Fruit fly (Drosophila melanogaster) whole organism, embryonic: ENCODE data around the gene ND-MNLL.
A peak's percentile ranks its signal among the peaks of the same experiment; 100 is the strongest.

Experiments
- Abd-B ChIP-seq: fragments of 200-800 bp; sonication (Bioruptor generic); optimal IDR thresholded peaks from 2 replicates; lab custom pipeline; 2018; ENCODE audit warnings: missing biosample characterization, mild to moderate bottlenecking, missing genetic modification characterization, moderate library complexity
- CG10274 ChIP-seq: fragments of 200-800 bp; sonication (Bioruptor generic); optimal IDR thresholded peaks from 3 replicates; lab custom pipeline; 2017; ENCODE audit warnings: missing biosample characterization, mild to moderate bottlenecking, missing genetic modification characterization
- CG12071 ChIP-seq: fragments of 200-800 bp; sonication (Bioruptor generic); optimal IDR thresholded peaks from 3 replicates; lab custom pipeline; 2018; ENCODE audit warnings: missing biosample characterization, mild to moderate bottlenecking, missing genetic modification characterization
- CG1233 ChIP-seq: fragments of 200-800 bp; sonication (Bioruptor generic); optimal IDR thresholded peaks from 4 replicates; lab custom pipeline; 2018; ENCODE audit warnings: missing biosample characterization, mild to moderate bottlenecking, missing genetic modification characterization
- CG12659 ChIP-seq: fragments of 200-800 bp; sonication (Bioruptor generic); optimal IDR thresholded peaks from 3 replicates; lab custom pipeline; 2017; ENCODE audit warnings: mild to moderate bottlenecking, missing biosample characterization, missing genetic modification reagents, missing genetic modification characterization
- CG12769 ChIP-seq: fragments of 200-800 bp; sonication (Bioruptor generic); optimal IDR thresholded peaks from 2 replicates; lab custom pipeline; 2019; ENCODE audit warnings: missing biosample characterization, mild to moderate bottlenecking, missing genetic modification characterization, moderate library complexity
- CG14965 ChIP-seq: fragments of 200-800 bp; sonication (Bioruptor generic); optimal IDR thresholded peaks from 2 replicates; lab custom pipeline; 2016; ENCODE audit warnings: missing biosample characterization, missing genetic modification characterization, borderline replicate concordance
- CG15269 ChIP-seq: fragments of 200-800 bp; sonication (Bioruptor generic); optimal IDR thresholded peaks from 2 replicates; lab custom pipeline; 2018; ENCODE audit warnings: missing biosample characterization, mild to moderate bottlenecking, missing genetic modification characterization, moderate library complexity
- CG1602 ChIP-seq: fragments of 200-800 bp; sonication (Bioruptor generic); optimal IDR thresholded peaks from 3 replicates; lab custom pipeline; 2016; ENCODE audit warnings: missing biosample characterization, missing genetic modification characterization
- CG16815 ChIP-seq: fragments of 200-800 bp; sonication (Bioruptor generic); optimal IDR thresholded peaks from 3 replicates; lab custom pipeline; 2017; ENCODE audit warnings: missing biosample characterization, mild to moderate bottlenecking, missing genetic modification characterization
- CG17328 ChIP-seq: fragments of 200-800 bp; sonication (Bioruptor generic); IDR thresholded peaks from 2 replicates; pipeline ENCODE4 v1.3.6; 2022; ENCODE audit warnings: missing biosample characterization, missing genetic modification characterization
- CG17802 ChIP-seq: fragments of 200-800 bp; sonication (Bioruptor generic); optimal IDR thresholded peaks from 2 replicates; lab custom pipeline; 2018; ENCODE audit warnings: missing biosample characterization, mild to moderate bottlenecking, missing genetic modification characterization, moderate library complexity
- CG18011 ChIP-seq: fragments of 200-800 bp; sonication (Bioruptor generic); optimal IDR thresholded peaks from 2 replicates; lab custom pipeline; 2017; ENCODE audit warnings: missing biosample characterization, missing genetic modification characterization, mild to moderate bottlenecking, moderate library complexity, missing genotype
- CG18262 ChIP-seq: fragments of 200-800 bp; optimal IDR thresholded peaks from 3 replicates; lab custom pipeline; 2019; ENCODE audit warnings: missing biosample characterization, mild to moderate bottlenecking, missing genetic modification characterization, moderate library complexity
- CG2120 ChIP-seq: fragments of 200-800 bp; sonication (Bioruptor generic); optimal IDR thresholded peaks from 3 replicates; lab custom pipeline; 2016; ENCODE audit warnings: missing biosample characterization, missing genetic modification characterization
- CG2199 ChIP-seq: fragments of 200-800 bp; sonication (Bioruptor generic); IDR thresholded peaks from 3 replicates; pipeline ENCODE4 v1.3.6; 2022; ENCODE audit warnings: missing biosample characterization, missing genetic modification characterization
- CG2875 ChIP-seq: fragments of 200-800 bp; sonication (Bioruptor generic); optimal IDR thresholded peaks from 2 replicates; lab custom pipeline; 2017; ENCODE audit warnings: missing biosample characterization, mild to moderate bottlenecking, missing genetic modification characterization, missing genetic modification reagents
- CG5953 ChIP-seq: fragments of 200-800 bp; sonication (Bioruptor generic); IDR thresholded peaks from 2 replicates; pipeline ENCODE4 v1.3.6; 2022; ENCODE audit warnings: missing biosample characterization, missing genetic modification characterization
- CG7271 ChIP-seq: fragments of 200-800 bp; sonication (Bioruptor generic); optimal IDR thresholded peaks from 2 replicates; lab custom pipeline; 2018; ENCODE audit warnings: missing biosample characterization, mild to moderate bottlenecking, missing genetic modification characterization, moderate library complexity
- CG7556 ChIP-seq: fragments of 200-800 bp; sonication (Bioruptor generic); optimal IDR thresholded peaks from 2 replicates; lab custom pipeline; 2017; ENCODE audit warnings: missing biosample characterization, mild to moderate bottlenecking, missing genetic modification characterization
- CG9817 ChIP-seq: fragments of 200-800 bp; sonication (Bioruptor generic); optimal IDR thresholded peaks from 2 replicates; lab custom pipeline; 2018; ENCODE audit warnings: missing biosample characterization, mild to moderate bottlenecking, missing genetic modification characterization, moderate library complexity
- D19A ChIP-seq: fragments of 200-800 bp; optimal IDR thresholded peaks from 3 replicates; lab custom pipeline; 2019; ENCODE audit warnings: missing biosample characterization, mild to moderate bottlenecking, missing genetic modification characterization, moderate library complexity
- Deaf1 ChIP-seq: fragments of 200-800 bp; optimal IDR thresholded peaks from 3 replicates; lab custom pipeline; 2019; ENCODE audit warnings: missing biosample characterization, mild to moderate bottlenecking, missing genetic modification characterization, moderate library complexity
- Dfd ChIP-seq, 2 experiments: fragments of >200 bp; optimal IDR thresholded peaks; 2 replicates each; lab custom pipeline; 2017; ENCODE audit warnings: missing biosample characterization in 2 of 2, missing genetic modification characterization in 2 of 2
- Hr3 ChIP-seq: fragments of 200-800 bp; sonication (Bioruptor generic); optimal IDR thresholded peaks from 3 replicates; lab custom pipeline; 2016; ENCODE audit warnings: missing biosample characterization, missing genetic modification characterization
- Hsf ChIP-seq: fragments of 200-800 bp; sonication (Bioruptor generic); optimal IDR thresholded peaks from 3 replicates; lab custom pipeline; 2016; ENCODE audit warnings: missing biosample characterization, missing genetic modification characterization
- Kr ChIP-seq: fragments of 200-800 bp; sonication (Bioruptor generic); optimal IDR thresholded peaks from 2 replicates; lab custom pipeline; 2017; ENCODE audit warnings: missing biosample characterization, mild to moderate bottlenecking, missing genetic modification characterization
- Lpt ChIP-seq: fragments of >200 bp; optimal IDR thresholded peaks from 2 replicates; lab custom pipeline; 2018; ENCODE audit warnings: missing biosample characterization, missing genetic modification characterization
- Mes4 ChIP-seq: fragments of 200-800 bp; sonication (Bioruptor generic); optimal IDR thresholded peaks from 2 replicates; lab custom pipeline; 2016; ENCODE audit warnings: missing biosample characterization, missing genetic modification characterization
- Myb ChIP-seq: fragments of 200-800 bp; sonication (Bioruptor generic); optimal IDR thresholded peaks from 2 replicates; lab custom pipeline; 2016; ENCODE audit warnings: missing biosample characterization, missing genetic modification characterization
- Rx ChIP-seq: fragments of 200-800 bp; sonication (Bioruptor generic); IDR thresholded peaks from 2 replicates; pipeline ENCODE4 v1.3.6; 2022; ENCODE audit warnings: missing biosample characterization, missing genetic modification characterization
- Sox102F ChIP-seq: fragments of 200-800 bp; sonication (Bioruptor generic); optimal IDR thresholded peaks from 2 replicates; lab custom pipeline; 2018; ENCODE audit warnings: missing biosample characterization, mild to moderate bottlenecking, missing genetic modification characterization, moderate library complexity
- Tbp ChIP-seq: fragments of >200 bp; optimal IDR thresholded peaks from 2 replicates; lab custom pipeline; 2018; ENCODE audit warnings: missing biosample characterization, missing genetic modification characterization
- Usf ChIP-seq: fragments of 200-800 bp; sonication (Bioruptor generic); optimal IDR thresholded peaks from 2 replicates; lab custom pipeline; 2017; ENCODE audit warnings: missing genotype, missing biosample characterization, missing genetic modification characterization
- amos ChIP-seq: fragments of 200-800 bp; sonication (Bioruptor generic); IDR thresholded peaks from 2 replicates; pipeline ENCODE4 v1.3.6; 2022; ENCODE audit warnings: missing biosample characterization, missing genetic modification characterization; ENCODE audit not compliant: partially characterized antibody
- chinmo ChIP-seq: fragments of 200-800 bp; sonication (Bioruptor generic); IDR thresholded peaks from 4 replicates; pipeline ENCODE4 v1.3.6; 2022; ENCODE audit warnings: missing biosample characterization, missing genetic modification characterization; ENCODE audit not compliant: partially characterized antibody
- crp ChIP-seq, 2 experiments: fragments of 200-800 bp; sonication (Bioruptor generic); optimal IDR thresholded peaks; 2 replicates in 1 of 2; 3 replicates in 1 of 2; lab custom pipeline; 2017; ENCODE audit warnings: missing biosample characterization in 2 of 2, missing genetic modification characterization in 2 of 2, mild to moderate bottlenecking in 1 of 2, moderate library complexity in 1 of 2
- disco-r ChIP-seq: fragments of 200-800 bp; sonication (Bioruptor generic); optimal IDR thresholded peaks from 2 replicates; lab custom pipeline; 2016; ENCODE audit warnings: missing biosample characterization, missing genetic modification characterization
- exex ChIP-seq: fragments of 200-800 bp; sonication (Bioruptor generic); optimal IDR thresholded peaks from 4 replicates; lab custom pipeline; 2018; ENCODE audit warnings: missing biosample characterization, mild to moderate bottlenecking, missing genetic modification characterization, moderate library complexity
- gem ChIP-seq: fragments of 200-800 bp; sonication (Bioruptor generic); optimal IDR thresholded peaks from 2 replicates; lab custom pipeline; 2019; ENCODE audit warnings: missing biosample characterization, mild to moderate bottlenecking, missing genetic modification characterization, moderate library complexity
- ham ChIP-seq: fragments of 200-800 bp; sonication (Bioruptor generic); IDR thresholded peaks from 2 replicates; pipeline ENCODE4 v1.3.6; 2022; ENCODE audit warnings: missing biosample characterization, missing genetic modification characterization
- ken ChIP-seq: fragments of 200-800 bp; sonication (Bioruptor generic); IDR thresholded peaks from 3 replicates; pipeline ENCODE4 v1.3.6; 2022; ENCODE audit warnings: missing biosample characterization, missing genetic modification characterization
- klu ChIP-seq: fragments of 200-800 bp; sonication (Bioruptor generic); IDR thresholded peaks from 2 replicates; pipeline ENCODE4 v1.3.6; 2022; ENCODE audit warnings: missing biosample characterization, missing genetic modification characterization
- pfk ChIP-seq: fragments of 200-800 bp; sonication (Bioruptor generic); optimal IDR thresholded peaks from 2 replicates; lab custom pipeline; 2018; ENCODE audit warnings: missing biosample characterization, mild to moderate bottlenecking, missing genetic modification characterization, moderate library complexity
- shn ChIP-seq: fragments of 200-800 bp; sonication (Bioruptor generic); optimal IDR thresholded peaks from 3 replicates; lab custom pipeline; 2016; ENCODE audit warnings: missing biosample characterization, missing genetic modification characterization
- stwl ChIP-seq: fragments of 200-800 bp; sonication (Bioruptor generic); optimal IDR thresholded peaks from 3 replicates; lab custom pipeline; 2018; ENCODE audit warnings: missing biosample characterization, mild to moderate bottlenecking, missing genetic modification characterization, moderate library complexity
- unpg ChIP-seq: fragments of 200-800 bp; sonication (Bioruptor generic); optimal IDR thresholded peaks from 3 replicates; lab custom pipeline; 2018; ENCODE audit warnings: missing biosample characterization, mild to moderate bottlenecking, missing genetic modification characterization, moderate library complexity
- usp ChIP-seq: fragments of >200 bp; optimal IDR thresholded peaks from 2 replicates; lab custom pipeline; 2017; ENCODE audit warnings: missing biosample characterization, missing genetic modification characterization
- wdn ChIP-seq: fragments of 200-800 bp; sonication (Bioruptor generic); IDR thresholded peaks from 2 replicates; pipeline ENCODE4 v1.3.6; 2022; ENCODE audit warnings: missing biosample characterization, missing genetic modification characterization

The ND-MNLL gene

DNA sequence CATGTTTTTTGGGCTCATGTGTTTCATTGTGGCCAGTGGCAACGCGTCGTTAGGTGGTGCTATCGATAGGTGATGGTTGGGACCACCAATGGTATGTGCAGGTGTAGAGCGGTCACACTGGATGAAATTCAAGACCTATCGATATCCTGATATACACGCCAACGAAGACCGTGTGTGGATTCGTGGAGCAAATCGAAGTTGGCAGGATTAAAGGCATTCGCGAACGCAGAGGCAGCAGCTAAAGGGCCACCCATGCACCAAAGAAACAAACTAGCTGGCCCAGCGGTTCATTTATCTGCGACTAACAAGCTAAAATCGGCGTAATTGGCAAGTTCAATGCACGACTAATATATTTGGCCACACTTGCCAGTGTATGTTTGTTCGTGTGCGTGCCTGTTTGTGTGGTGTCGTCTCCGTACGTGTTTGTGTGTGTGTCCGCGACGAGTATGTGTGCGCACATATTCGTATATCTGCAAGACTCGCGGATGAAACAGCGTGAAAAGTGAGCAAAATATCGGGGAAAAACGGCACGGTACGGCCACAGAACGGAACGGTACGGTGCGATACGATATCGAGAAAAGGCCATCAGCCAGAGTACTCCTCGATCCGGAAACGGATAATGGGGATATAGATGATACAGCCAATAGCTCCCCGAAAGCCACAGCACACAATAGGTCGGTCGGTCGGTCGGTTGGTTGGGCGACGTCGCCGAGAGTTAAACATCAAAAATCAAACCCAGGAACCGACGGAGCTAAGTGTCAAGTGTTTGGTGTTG lies 42.4 kb upstream of the ND-MNLL start, which contains the start of gene Ubr3 (continued):
- TF ChIP-seq Hsf (GFP tag; lab: Kevin White, UChicago) (no peak), CG17802 (peak; percentile 50), Mes4 (GFP tag; lab: Kevin White, UChicago) (no peak), CG18011 (GFP tag; lab: Kevin White, UChicago) (no peak), CG1602 (no peak), Myb (GFP tag; lab: Kevin White, UChicago) (peak; percentile 26), chinmo (0 out of 4 replicates have a peak, but pooled peaks have one; percentile 30), stwl (peak; percentile 68), Rx (GFP tag; lab: Robert Waterston, UW) (0 out of 2 replicates have a peak, but pooled peaks have one; percentile 11), CG10274 (GFP tag; lab: Kevin White, UChicago) (no peak), klu (no peak), ham (no peak), CG12769 (peak; percentile 43), unpg (GFP tag; lab: Kevin White, UChicago) (no peak), CG9817 (tag; lab: Kevin White, UChicago) (no peak), exex (tag; lab: Kevin White, UChicago) (peak; percentile 7), CG14965 (GFP tag; lab: Kevin White, UChicago) (no peak), pfk (GFP tag; lab: Kevin White, UChicago) (no peak), CG1233 (GFP tag; lab: Kevin White, UChicago) (no peak), CG2875 (no peak), shn (peak; percentile 7), wdn (no peak), Sox102F (GFP tag; lab: Kevin White, UChicago) (no peak), CG7271 (no peak), CG12659 (peak; percentile 69), CG5953 (GFP tag; lab: Robert Waterston, UW) (no peak), Kr (GFP tag; lab: Kevin White, UChicago) (no peak), Hr3 (GFP tag; lab: Kevin White, UChicago) (no peak), disco-r (GFP tag; lab: Kevin White, UChicago) (no peak), CG2120 (GFP tag; lab: Kevin White, UChicago) (peak; percentile 20), CG17328 (GFP tag; lab: Robert Waterston, UW) (no peak), Tbp (GFP tag; lab: Kevin White, UChicago) (no peak), CG16815 (GFP tag; lab: Kevin White, UChicago) (no peak), Lpt (no peak), Deaf1 (peak; percentile 69), usp (GFP tag; lab: Kevin White, UChicago) (no peak), CG7556 (no peak), CG15269 (tag; lab: Kevin White, UChicago) (peak; percentile 2), ken (GFP tag; lab: Robert Waterston, UW) (no peak), CG18262 (tag; lab: Kevin White, UChicago) (no peak), Usf (no peak), Dfd (GFP tag; optimal IDR thresholded peaks at IDR 0.05; lab: Kevin White, UChicago) (no peak), gem (tag; lab: Kevin White, UChicago) (no peak), CG2199 (GFP tag; lab: Robert Waterston, UW) (no peak), D19A (tag; lab: Kevin White, UChicago) (no peak), CG12071 (GFP tag; lab: Kevin White, UChicago) (no peak), Abd-B (GFP tag; lab: Kevin White, UChicago) (peak; percentile 25), crp (GFP tag; optimal IDR thresholded peaks at IDR 0.05; lab: Kevin White, UChicago) (peak in 1 of 2 experiments; percentile 65), amos (GFP tag; lab: Robert Waterston, UW) (peak; percentile 84)
